Fruit fly (Drosophila melanogaster): ENCODE measurements around the gene CG17786.

DNA sequence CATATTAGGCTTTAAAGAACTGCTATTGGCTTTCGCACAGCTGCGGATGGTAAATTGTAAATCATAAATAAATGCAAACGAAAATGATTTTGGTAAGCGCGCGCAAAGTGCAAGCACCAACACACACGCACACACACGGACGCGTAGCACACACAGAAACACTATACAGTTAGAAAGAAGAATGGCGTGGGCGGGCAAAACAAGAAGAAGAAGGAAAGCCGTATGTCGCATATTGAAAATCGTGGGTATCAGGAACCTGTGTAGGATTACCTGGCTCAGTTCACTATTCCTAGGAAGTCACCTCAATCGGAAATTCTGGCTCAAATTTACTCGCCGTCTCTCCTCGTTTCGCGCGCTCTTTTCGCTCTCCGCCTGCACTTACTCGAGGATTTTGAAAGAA, 2.3 kb upstream of the CG17786 start, which contains the start of gene cav:
- TF ChIP-seq CG10348 (GFP tag; IDR thresholded peaks at IDR 0.05) (no peak), D1 (tag; optimal IDR thresholded peaks at IDR 0.05) (no peak), CG32121 (GFP tag; IDR thresholded peaks at IDR 0.05) (no peak), EcR (GFP tag; optimal IDR thresholded peaks at IDR 0.05) (no peak), Pif1A (GFP tag; optimal IDR thresholded peaks at IDR 0.05) (no peak), CG12605 (GFP tag; IDR thresholded peaks at IDR 0.05) (no peak), fd96Ca (GFP tag; IDR thresholded peaks at IDR 0.05) (no peak), gl (tag; optimal IDR thresholded peaks at IDR 0.05) (no peak), CG8301 (tag; optimal IDR thresholded peaks at IDR 0.05) (no peak), Pif1B (GFP tag; optimal IDR thresholded peaks at IDR 0.05) (no peak)
